Worm (Caenorhabditis elegans) whole organism, L2 larva: Measurements from ENCODE around the gene F42G2.2.

Source experiments
- F13H6.1 ChIP-seq: sonication (generic microtip); optimal IDR thresholded peaks from 2 replicates; lab custom pipeline; 2016; ENCODE audit warnings: missing genetic modification characterization, missing compliant biosample characterization
- R02D3.7 ChIP-seq: fragments of 150-350 bp; optimal IDR thresholded peaks from 2 replicates; lab custom pipeline; 2014; ENCODE audit warnings: missing biosample characterization, missing genetic modification characterization
- alr-1 ChIP-seq: fragments of 150-350 bp; optimal IDR thresholded peaks from 2 replicates; lab custom pipeline; 2014; ENCODE audit warnings: missing biosample characterization, missing genetic modification characterization
- aly-2 ChIP-seq: fragments of 150-350 bp; optimal IDR thresholded peaks from 2 replicates; lab custom pipeline; 2014; ENCODE audit warnings: missing biosample characterization, missing genetic modification characterization
- ama-1 ChIP-seq: fragments of 150-350 bp; optimal IDR thresholded peaks from 2 replicates; lab custom pipeline; 2018; ENCODE audit warnings: inconsistent platforms
- blmp-1 ChIP-seq: sonication (generic microtip); optimal IDR thresholded peaks from 2 replicates; lab custom pipeline; 2017; ENCODE audit warnings: missing genetic modification characterization, mild to moderate bottlenecking, missing compliant biosample characterization, antibody characterized with exemption, moderate library complexity; ENCODE audit not compliant: insufficient read depth
- ceh-16 ChIP-seq: fragments of 150-350 bp; optimal IDR thresholded peaks from 2 replicates; lab custom pipeline; 2014; ENCODE audit warnings: missing biosample characterization, missing genetic modification characterization
- ceh-82 ChIP-seq: fragments of 150-350 bp; optimal IDR thresholded peaks from 2 replicates; lab custom pipeline; 2014; ENCODE audit warnings: missing biosample characterization, missing genetic modification characterization
- crh-2 ChIP-seq: sonication (generic microtip); optimal IDR thresholded peaks from 2 replicates; lab custom pipeline; 2017; ENCODE audit warnings: missing biosample characterization, missing genetic modification characterization
- dmd-4 ChIP-seq: sonication (generic microtip); optimal IDR thresholded peaks from 2 replicates; lab custom pipeline; 2017; ENCODE audit warnings: missing biosample characterization, missing genetic modification characterization
- elt-1 ChIP-seq: fragments of 150-350 bp; optimal IDR thresholded peaks from 2 replicates; lab custom pipeline; 2014; ENCODE audit warnings: missing biosample characterization, missing genetic modification characterization
- elt-3 ChIP-seq: sonication (generic microtip); optimal IDR thresholded peaks from 2 replicates; lab custom pipeline; 2017; ENCODE audit warnings: missing biosample characterization, missing genetic modification characterization
- fos-1 ChIP-seq: fragments of 150-350 bp; optimal IDR thresholded peaks from 2 replicates; lab custom pipeline; 2014; ENCODE audit warnings: missing biosample characterization, missing genetic modification characterization
- gmeb-1 ChIP-seq: fragments of 150-350 bp; optimal IDR thresholded peaks from 2 replicates; lab custom pipeline; 2014; ENCODE audit warnings: missing biosample characterization, missing genetic modification characterization
- lin-13 ChIP-seq: fragments of 150-350 bp; optimal IDR thresholded peaks from 2 replicates; lab custom pipeline; 2014; ENCODE audit warnings: missing biosample characterization, missing genetic modification reagents, missing genetic modification characterization
- lsy-2 ChIP-seq, 2 experiments: fragments of 150-350 bp in 1 of 2; sonication (generic microtip) in 1 of 2; optimal IDR thresholded peaks; 2 replicates each; lab custom pipeline; 2014 to 2017; ENCODE audit warnings: missing biosample characterization in 2 of 2, missing genetic modification characterization in 2 of 2
- mab-5 ChIP-seq: fragments of 150-350 bp; optimal IDR thresholded peaks from 2 replicates; lab custom pipeline; 2014; ENCODE audit warnings: missing biosample characterization, missing genetic modification characterization
- mdl-1 ChIP-seq, 2 experiments: fragments of 150-350 bp in 1 of 2; sonication (generic microtip) in 1 of 2; optimal IDR thresholded peaks; 2 replicates each; lab custom pipeline; 2017; ENCODE audit warnings: missing biosample characterization in 2 of 2, missing genetic modification characterization in 2 of 2
- nhr-11 ChIP-seq: fragments of 150-350 bp; optimal IDR thresholded peaks from 2 replicates; lab custom pipeline; 2014; ENCODE audit warnings: missing biosample characterization, missing genetic modification characterization
- nhr-129 ChIP-seq: fragments of 150-350 bp; optimal IDR thresholded peaks from 2 replicates; lab custom pipeline; 2014; ENCODE audit warnings: missing biosample characterization, missing genetic modification characterization
- nhr-21 ChIP-seq: fragments of 150-350 bp; optimal IDR thresholded peaks from 2 replicates; lab custom pipeline; 2014; ENCODE audit warnings: missing biosample characterization, missing genetic modification characterization
- nhr-237 ChIP-seq: fragments of 150-350 bp; optimal IDR thresholded peaks from 2 replicates; lab custom pipeline; 2014; ENCODE audit warnings: missing biosample characterization, missing genetic modification characterization
- nhr-25 ChIP-seq: fragments of 150-350 bp; sonication (generic microtip); optimal IDR thresholded peaks from 3 replicates; lab custom pipeline; 2014; ENCODE audit warnings: missing biosample characterization, missing genetic modification characterization
- nhr-6 ChIP-seq: fragments of 150-350 bp; optimal IDR thresholded peaks from 2 replicates; lab custom pipeline; 2014; ENCODE audit warnings: missing biosample characterization, missing genetic modification characterization
- peb-1 ChIP-seq: fragments of 150-350 bp; optimal IDR thresholded peaks from 2 replicates; lab custom pipeline; 2014; ENCODE audit warnings: missing biosample characterization, missing genetic modification characterization
- sem-4 ChIP-seq: fragments of 150-350 bp; optimal IDR thresholded peaks from 2 replicates; lab custom pipeline; 2014; ENCODE audit warnings: missing biosample characterization, missing genetic modification reagents, missing genetic modification characterization
- sma-3 ChIP-seq: sonication (generic microtip); optimal IDR thresholded peaks from 2 replicates; lab custom pipeline; 2016; ENCODE audit warnings: missing genetic modification reagents, missing genetic modification characterization, missing compliant biosample characterization
- sma-9 ChIP-seq, 2 experiments: fragments of 150-350 bp in 1 of 2; sonication (generic microtip) in 1 of 2; optimal IDR thresholded peaks; 2 replicates each; lab custom pipeline; 2014 to 2016; ENCODE audit warnings: missing genetic modification characterization in 2 of 2, mild to moderate bottlenecking in 1 of 2, missing biosample characterization in 1 of 2, missing compliant biosample characterization in 1 of 2, missing genetic modification reagents in 1 of 2, moderate library complexity in 1 of 2
- unc-39 ChIP-seq: fragments of 150-350 bp; optimal IDR thresholded peaks from 2 replicates; lab custom pipeline; 2014; ENCODE audit warnings: missing biosample characterization, missing genetic modification characterization
- unc-55 ChIP-seq: fragments of 150-350 bp; sonication (generic microtip); optimal IDR thresholded peaks from 3 replicates; lab custom pipeline; 2014; ENCODE audit warnings: missing biosample characterization, missing genetic modification reagents, missing genetic modification characterization
- unc-62 ChIP-seq: fragments of 150-350 bp; optimal IDR thresholded peaks from 2 replicates; lab custom pipeline; 2014; ENCODE audit warnings: missing biosample characterization, missing genetic modification reagents, missing genetic modification characterization
- zag-1 ChIP-seq: fragments of 150-350 bp; optimal IDR thresholded peaks from 2 replicates; lab custom pipeline; 2014; ENCODE audit warnings: missing biosample characterization, missing genetic modification characterization
- ztf-1 ChIP-seq: fragments of 200-800 bp; sonication (Bioruptor generic); conservative IDR thresholded peaks from 2 replicates; pipeline ENCODE4 v1.3.6; 2022; ENCODE audit warnings: missing genetic modification characterization, missing compliant biosample characterization
- ztf-4 ChIP-seq: fragments of 150-350 bp; optimal IDR thresholded peaks from 2 replicates; lab custom pipeline; 2014; ENCODE audit warnings: missing biosample characterization, missing genetic modification characterization

F42G2.2 gene

ce11 chrII:2454822-2455221 is 32.8 kb downstream of the F42G2.2 start:
- TF ChIP-seq sma-9 (GFP tag; optimal IDR thresholded peaks at IDR 0.05; lab: Kevin White, UChicago) = peak; percentile 9
- no peak for TF ChIP-seq sma-9 (tag; optimal IDR thresholded peaks at IDR 0.05; lab: Kevin White, UChicago)
- TF ChIP-seq blmp-1 = no peak
- TF ChIP-seq F13H6.1 (tag; lab: Kevin White, UChicago) = peak; percentile 88
- TF ChIP-seq aly-2 (tag; lab: Kevin White, UChicago) = no peak
- no peak for TF ChIP-seq ama-1 (lab: Kevin White, UChicago)
- TF ChIP-seq sem-4 (tag; lab: Kevin White, UChicago) = no peak
- TF ChIP-seq nhr-129 (tag; lab: Kevin White, UChicago) = peak; percentile 65
- TF ChIP-seq peb-1 (tag; lab: Kevin White, UChicago) = peak; percentile 77
- no peak for TF ChIP-seq nhr-25 (tag; lab: Kevin White, UChicago)
- peak; percentile 27 for TF ChIP-seq sma-3 (GFP tag; lab: Kevin White, UChicago)
- TF ChIP-seq fos-1 (tag; lab: Kevin White, UChicago) = peak; percentile 85
- TF ChIP-seq, all 48 proteins: peak for 6

- peak in 1 of 2 experiments; percentile 71 for TF ChIP-seq lsy-2 (tag; optimal IDR thresholded peaks at IDR 0.05; lab: Kevin White, UChicago)
- no peak for TF ChIP-seq gmeb-1 (tag; lab: Kevin White, UChicago)
- TF ChIP-seq nhr-6 (tag; lab: Kevin White, UChicago) = no peak
- no peak for TF ChIP-seq elt-1 (tag; lab: Kevin White, UChicago)
- TF ChIP-seq sma-9 (GFP tag; optimal IDR thresholded peaks at IDR 0.05; lab: Kevin White, UChicago) = no peak
- TF ChIP-seq sma-9 (tag; optimal IDR thresholded peaks at IDR 0.05; lab: Kevin White, UChicago) = no peak
Observed at ce11 chrII:2455931-2456576, 34.0 kb downstream of the F42G2.2 start.

ce11 chrII:2456973-2457372 is 35.0 kb downstream of the F42G2.2 start:
- no peak for TF ChIP-seq nhr-11
- no peak for TF ChIP-seq crh-2 (tag; lab: Kevin White, UChicago)
- no peak for TF ChIP-seq ztf-1 (GFP tag; lab: Robert Waterston, UW)
- TF ChIP-seq fos-1 (tag; lab: Kevin White, UChicago) = no peak
- no peak for TF ChIP-seq ceh-82 (tag; lab: Kevin White, UChicago)
- no peak for TF ChIP-seq nhr-6 (tag; lab: Kevin White, UChicago)
- TF ChIP-seq unc-39 = no peak
- no peak for TF ChIP-seq unc-55 (GFP tag; lab: Kevin White, UChicago)
- no peak for TF ChIP-seq F13H6.1 (tag; lab: Kevin White, UChicago)
- no peak for TF ChIP-seq lin-13 (GFP tag; lab: Kevin White, UChicago)
- TF ChIP-seq nhr-21 (tag; lab: Kevin White, UChicago) = no peak
- TF ChIP-seq ztf-4 (tag; lab: Kevin White, UChicago) = no peak
- no peak for TF ChIP-seq zag-1
- no peak for TF ChIP-seq ceh-16
- no peak for TF ChIP-seq R02D3.7 (tag; lab: Kevin White, UChicago)
- TF ChIP-seq nhr-129 (tag; lab: Kevin White, UChicago) = no peak

ce11 chrII:2458881-2459280 is 36.9 kb downstream of the F42G2.2 start, which contains the start of gene pqn-42:
Gene pqn-42, minus strand, starts transcription at chrII:2458981.
- TF ChIP-seq peb-1 (tag; lab: Kevin White, UChicago) (no peak), unc-62 (GFP tag; lab: Kevin White, UChicago) (no peak), aly-2 (tag; lab: Kevin White, UChicago) (no peak), elt-1 (tag; lab: Kevin White, UChicago) (no peak), sma-9 (GFP tag; optimal IDR thresholded peaks at IDR 0.05; lab: Kevin White, UChicago) (no peak), sma-9 (tag; optimal IDR thresholded peaks at IDR 0.05; lab: Kevin White, UChicago) (no peak), alr-1 (no peak), elt-3 (tag; lab: Kevin White, UChicago) (no peak), zag-1 (no peak), dmd-4 (tag; lab: Kevin White, UChicago) (no peak), lsy-2 (tag; optimal IDR thresholded peaks at IDR 0.05; lab: Kevin White, UChicago) (no peak), gmeb-1 (tag; lab: Kevin White, UChicago) (no peak), blmp-1 (no peak), nhr-11 (no peak), mdl-1 (tag; optimal IDR thresholded peaks at IDR 0.05; lab: Kevin White, UChicago) (no peak), mab-5 (tag; lab: Kevin White, UChicago) (no peak), nhr-21 (tag; lab: Kevin White, UChicago) (no peak), nhr-237 (tag; lab: Kevin White, UChicago) (no peak)
